Worm (Caenorhabditis elegans) whole organism, L4 larva: Measurements from ENCODE around the gene ife-4.

ENCODE experiments used
- lin-1 ChIP-seq: fragments of 200-800 bp; sonication (Bioruptor generic); IDR thresholded peaks from 2 replicates; pipeline ENCODE4 v1.3.6; 2022; ENCODE audit warnings: missing genetic modification reagents, missing genetic modification characterization, missing compliant biosample characterization
- lsy-2 ChIP-seq, 2 experiments: fragments of 150-350 bp in 1 of 2; sonication (generic microtip) in 1 of 2; optimal IDR thresholded peaks; 2 replicates each; lab custom pipeline; 2014 to 2017; ENCODE audit warnings: missing biosample characterization in 2 of 2, missing genetic modification characterization in 2 of 2
- mdl-1 ChIP-seq, 2 experiments: fragments of 150-350 bp in 1 of 2; sonication (generic microtip) in 1 of 2; optimal IDR thresholded peaks; 2 replicates each; lab custom pipeline; 2014 to 2017; ENCODE audit warnings: missing biosample characterization in 2 of 2, missing genetic modification characterization in 2 of 2
- nhr-11 ChIP-seq: fragments of 150-350 bp; optimal IDR thresholded peaks from 2 replicates; lab custom pipeline; 2014; ENCODE audit warnings: missing biosample characterization, missing genetic modification characterization
- nhr-6 ChIP-seq: fragments of 150-350 bp; optimal IDR thresholded peaks from 2 replicates; lab custom pipeline; 2014; ENCODE audit warnings: missing biosample characterization, missing genetic modification characterization
- nhr-76 ChIP-seq: fragments of 150-350 bp; optimal IDR thresholded peaks from 2 replicates; lab custom pipeline; 2014; ENCODE audit warnings: missing biosample characterization, missing genetic modification characterization
- skn-1 ChIP-seq: fragments of 150-350 bp; optimal IDR thresholded peaks from 2 replicates; lab custom pipeline; 2014; ENCODE audit warnings: missing biosample characterization, missing genetic modification characterization
- snpc-4 ChIP-seq: fragments of 150-350 bp; optimal IDR thresholded peaks from 2 replicates; lab custom pipeline; 2014; ENCODE audit warnings: missing biosample characterization, missing genetic modification characterization

ce11 chrX:1111603-1112002, 7.6 kb downstream of the ife-4 start, which contains the start of gene C05D9.3:
- TF ChIP-seq skn-1 (tag; lab: Kevin White, UChicago), result no peak
- TF ChIP-seq nhr-11 (tag; lab: Kevin White, UChicago), result no peak
- no peak for TF ChIP-seq nhr-76
- TF ChIP-seq snpc-4 (tag; lab: Kevin White, UChicago), result no peak
- TF ChIP-seq mdl-1 (tag; optimal IDR thresholded peaks at IDR 0.05; lab: Kevin White, UChicago), result no peak
- no peak for TF ChIP-seq nhr-6 (tag; lab: Kevin White, UChicago)
- TF ChIP-seq lin-1 (GFP tag; lab: Robert Waterston, UW), result no peak
- no peak for TF ChIP-seq lsy-2 (tag; optimal IDR thresholded peaks at IDR 0.05; lab: Kevin White, UChicago)
